Fruit fly (Drosophila melanogaster) whole organism, embryonic: ENCODE data around the gene CG1231.

Experiments
- Abd-B ChIP-seq: fragments of 200-800 bp; sonication (Bioruptor generic); optimal IDR thresholded peaks from 2 replicates; lab custom pipeline; 2018; ENCODE audit warnings: missing biosample characterization, mild to moderate bottlenecking, missing genetic modification characterization, moderate library complexity
- Bdp1 ChIP-seq: fragments of 200-800 bp; sonication (Bioruptor generic); optimal IDR thresholded peaks from 3 replicates; lab custom pipeline; 2016; ENCODE audit warnings: missing biosample characterization, missing genetic modification characterization
- CG10366 ChIP-seq: fragments of 200-800 bp; sonication (Bioruptor generic); IDR thresholded peaks from 2 replicates; pipeline ENCODE4 v1.3.6; 2022; ENCODE audit warnings: missing biosample characterization, missing genetic modification characterization
- CG14441 ChIP-seq: fragments of 200-800 bp; sonication (Bioruptor generic); IDR thresholded peaks from 2 replicates; pipeline ENCODE4 v1.3.6; 2022; ENCODE audit warnings: missing biosample characterization, missing genetic modification characterization
- CG15269 ChIP-seq: fragments of 200-800 bp; sonication (Bioruptor generic); optimal IDR thresholded peaks from 2 replicates; lab custom pipeline; 2018; ENCODE audit warnings: missing biosample characterization, mild to moderate bottlenecking, missing genetic modification characterization, moderate library complexity
- CG17361 ChIP-seq: fragments of 200-800 bp; sonication (Bioruptor generic); IDR thresholded peaks from 3 replicates; pipeline ENCODE4 v1.3.6; 2022; ENCODE audit warnings: missing biosample characterization, missing genetic modification characterization
- CG31365 ChIP-seq: fragments of 200-800 bp; sonication (Bioruptor generic); optimal IDR thresholded peaks from 2 replicates; lab custom pipeline; 2018; ENCODE audit warnings: missing biosample characterization, mild to moderate bottlenecking, missing genetic modification characterization
- CG32767 ChIP-seq: fragments of 200-800 bp; sonication (Bioruptor generic); IDR thresholded peaks from 2 replicates; pipeline ENCODE4 v1.3.6; 2022; ENCODE audit warnings: missing biosample characterization, missing genetic modification characterization
- CG3281 ChIP-seq: fragments of 200-800 bp; sonication (Bioruptor generic); optimal IDR thresholded peaks from 3 replicates; lab custom pipeline; 2017; ENCODE audit warnings: missing biosample characterization, mild to moderate bottlenecking, missing genetic modification characterization
- CG3847 ChIP-seq: fragments of 200-800 bp; sonication (Bioruptor generic); IDR thresholded peaks from 2 replicates; pipeline ENCODE4 v1.3.6; 2022; ENCODE audit warnings: missing biosample characterization, missing genetic modification characterization
- CG4707 ChIP-seq: fragments of 200-800 bp; sonication (Bioruptor generic); optimal IDR thresholded peaks from 2 replicates; lab custom pipeline; 2018; ENCODE audit warnings: missing biosample characterization, mild to moderate bottlenecking, missing genetic modification characterization, moderate library complexity
- CG4820 ChIP-seq: fragments of 200-800 bp; sonication (Bioruptor generic); optimal IDR thresholded peaks from 3 replicates; lab custom pipeline; 2016; ENCODE audit warnings: missing biosample characterization, missing genetic modification characterization
- CG8089 ChIP-seq: fragments of 200-800 bp; sonication (Bioruptor generic); optimal IDR thresholded peaks from 3 replicates; lab custom pipeline; 2016; ENCODE audit warnings: missing biosample characterization, missing genetic modification characterization
- Dbx ChIP-seq: fragments of 200-800 bp; sonication (Bioruptor generic); IDR thresholded peaks from 3 replicates; pipeline ENCODE4 v1.3.6; 2022; ENCODE audit warnings: missing biosample characterization, missing genetic modification characterization
- Dp ChIP-seq: fragments of 200-800 bp; sonication (Bioruptor generic); optimal IDR thresholded peaks from 2 replicates; lab custom pipeline; 2018; ENCODE audit warnings: missing biosample characterization, mild to moderate bottlenecking, missing genetic modification characterization, moderate library complexity
- Eip74EF ChIP-seq, 2 experiments: fragments of 200-800 bp in 1 of 2; fragments of >200 bp in 1 of 2; sonication (Bioruptor generic) in 1 of 2; optimal IDR thresholded peaks; 2 replicates each; lab custom pipeline; 2017 to 2019; ENCODE audit warnings: missing biosample characterization in 2 of 2, missing genetic modification characterization in 2 of 2, mild to moderate bottlenecking in 1 of 2, moderate library complexity in 1 of 2
- Ets65A ChIP-seq: fragments of 200-800 bp; sonication (Bioruptor generic); peaks from one replicate; lab custom pipeline; 2016; ENCODE audit warnings: missing biosample characterization, missing genetic modification characterization
- Fer2 ChIP-seq: fragments of 200-800 bp; sonication (Bioruptor generic); optimal IDR thresholded peaks from 2 replicates; lab custom pipeline; 2018; ENCODE audit warnings: missing biosample characterization, mild to moderate bottlenecking, missing genetic modification characterization, moderate library complexity
- HLH54F ChIP-seq: fragments of 200-800 bp; sonication (Bioruptor generic); optimal IDR thresholded peaks from 3 replicates; lab custom pipeline; 2016; ENCODE audit warnings: missing biosample characterization, missing genetic modification characterization
- Hsf ChIP-seq: fragments of 200-800 bp; sonication (Bioruptor generic); optimal IDR thresholded peaks from 3 replicates; lab custom pipeline; 2016; ENCODE audit warnings: missing biosample characterization, missing genetic modification characterization
- MBD-R2 ChIP-seq: fragments of 200-800 bp; sonication (Bioruptor generic); IDR thresholded peaks from 2 replicates; pipeline ENCODE4 v1.3.6; 2022; ENCODE audit warnings: missing biosample characterization, missing genetic modification characterization
- NC2α ChIP-seq: fragments of 200-800 bp; sonication (Bioruptor generic); optimal IDR thresholded peaks from 2 replicates; lab custom pipeline; 2016; ENCODE audit warnings: missing biosample characterization, missing genetic modification characterization
- NFAT ChIP-seq: fragments of 200-800 bp; sonication (Bioruptor generic); IDR thresholded peaks from 2 replicates; pipeline ENCODE4 v1.3.6; 2022; ENCODE audit warnings: missing biosample characterization, missing genetic modification characterization
- Neu2 ChIP-seq: fragments of 200-800 bp; sonication (Bioruptor generic); optimal IDR thresholded peaks from 3 replicates; lab custom pipeline; 2016; ENCODE audit warnings: missing biosample characterization, missing genetic modification characterization, borderline replicate concordance
- Six4 ChIP-seq: fragments of 200-800 bp; sonication (Bioruptor generic); optimal IDR thresholded peaks from 2 replicates; lab custom pipeline; 2016; ENCODE audit warnings: missing biosample characterization, missing genetic modification characterization
- Spps ChIP-seq: fragments of 200-800 bp; sonication (Bioruptor generic); optimal IDR thresholded peaks from 2 replicates; lab custom pipeline; 2018; ENCODE audit warnings: missing biosample characterization, mild to moderate bottlenecking, missing genetic modification characterization
- Sry-δ ChIP-seq: fragments of 200-800 bp; sonication (Bioruptor generic); optimal IDR thresholded peaks from 2 replicates; lab custom pipeline; 2016; ENCODE audit warnings: missing biosample characterization, missing genetic modification characterization
- Taf1 ChIP-seq: fragments of 200-800 bp; sonication (Bioruptor generic); IDR thresholded peaks from 2 replicates; pipeline ENCODE4 v1.3.6; 2022; ENCODE audit warnings: missing biosample characterization, missing genetic modification characterization
- Tbp ChIP-seq: fragments of >200 bp; optimal IDR thresholded peaks from 2 replicates; lab custom pipeline; 2018; ENCODE audit warnings: missing biosample characterization, missing genetic modification characterization
- bab2 ChIP-seq: fragments of 200-800 bp; sonication (Bioruptor generic); optimal IDR thresholded peaks from 2 replicates; lab custom pipeline; 2016; ENCODE audit warnings: missing biosample characterization, missing genetic modification characterization
- cg ChIP-seq: fragments of 200-800 bp; sonication (Bioruptor generic); optimal IDR thresholded peaks from 3 replicates; lab custom pipeline; 2019; ENCODE audit warnings: missing biosample characterization, mild to moderate bottlenecking, missing genetic modification characterization, moderate library complexity
- crp ChIP-seq, 2 experiments: fragments of 200-800 bp; sonication (Bioruptor generic); optimal IDR thresholded peaks; 2 replicates in 1 of 2; 3 replicates in 1 of 2; lab custom pipeline; 2017; ENCODE audit warnings: missing biosample characterization in 2 of 2, missing genetic modification characterization in 2 of 2, mild to moderate bottlenecking in 1 of 2, moderate library complexity in 1 of 2
- danr ChIP-seq: fragments of 200-800 bp; sonication (Bioruptor generic); IDR thresholded peaks from 2 replicates; pipeline ENCODE4 v1.3.6; 2022; ENCODE audit warnings: missing biosample characterization, missing genetic modification characterization
- dpn ChIP-seq, 2 experiments: fragments of 200-800 bp; sonication (Bioruptor generic); optimal IDR thresholded peaks; 3 replicates each; lab custom pipeline; 2016; ENCODE audit warnings: missing biosample characterization in 2 of 2, missing genetic modification characterization in 2 of 2
- dysf ChIP-seq: fragments of 200-800 bp; sonication (Bioruptor generic); IDR thresholded peaks from 3 replicates; pipeline ENCODE4 v1.3.6; 2022; ENCODE audit warnings: missing biosample characterization, missing genetic modification characterization
- ems ChIP-seq: fragments of 200-800 bp; sonication (Bioruptor generic); optimal IDR thresholded peaks from 3 replicates; lab custom pipeline; 2016; ENCODE audit warnings: missing biosample characterization, missing genetic modification characterization
- grn ChIP-seq: fragments of 200-800 bp; sonication (Bioruptor generic); optimal IDR thresholded peaks from 3 replicates; lab custom pipeline; 2017; ENCODE audit warnings: missing biosample characterization, missing genetic modification characterization
- ind ChIP-seq: fragments of 200-800 bp; sonication (Bioruptor generic); optimal IDR thresholded peaks from 3 replicates; lab custom pipeline; 2016; ENCODE audit warnings: missing biosample characterization, missing genetic modification characterization
- jumu ChIP-seq: fragments of 200-800 bp; sonication (Bioruptor generic); optimal IDR thresholded peaks from 3 replicates; lab custom pipeline; 2016; ENCODE audit warnings: missing biosample characterization, missing genetic modification characterization
- lab ChIP-seq: fragments of 200-800 bp; sonication (Bioruptor generic); optimal IDR thresholded peaks from 3 replicates; lab custom pipeline; 2017; ENCODE audit warnings: missing biosample characterization, missing genetic modification characterization, mild to moderate bottlenecking, moderate library complexity, missing genetic modification reagents
- repo ChIP-seq: fragments of 200-800 bp; sonication (Bioruptor generic); optimal IDR thresholded peaks from 2 replicates; lab custom pipeline; 2016; ENCODE audit warnings: missing biosample characterization, missing genetic modification characterization
- ro ChIP-seq: fragments of 200-800 bp; sonication (Bioruptor generic); IDR thresholded peaks from 2 replicates; pipeline ENCODE4 v1.3.6; 2022; ENCODE audit warnings: missing biosample characterization, missing genetic modification characterization
- schlank ChIP-seq: fragments of 200-800 bp; sonication (Bioruptor generic); optimal IDR thresholded peaks from 2 replicates; lab custom pipeline; 2018; ENCODE audit warnings: missing biosample characterization, mild to moderate bottlenecking, missing genetic modification characterization
- sima ChIP-seq: fragments of 200-800 bp; sonication (Bioruptor generic); optimal IDR thresholded peaks from 2 replicates; lab custom pipeline; 2016; ENCODE audit warnings: missing biosample characterization, missing genetic modification characterization
- slp2 ChIP-seq: fragments of 200-800 bp; sonication (Bioruptor generic); optimal IDR thresholded peaks from 2 replicates; lab custom pipeline; 2016; ENCODE audit warnings: missing biosample characterization, missing genetic modification characterization
- stc ChIP-seq: fragments of 200-800 bp; sonication (Bioruptor generic); IDR thresholded peaks from 2 replicates; pipeline ENCODE4 v1.3.6; 2022; ENCODE audit warnings: missing biosample characterization, missing genetic modification characterization
- sug ChIP-seq: fragments of 200-800 bp; optimal IDR thresholded peaks from 2 replicates; lab custom pipeline; 2019; ENCODE audit warnings: missing biosample characterization, mild to moderate bottlenecking, missing genetic modification characterization, moderate library complexity
- tx ChIP-seq: fragments of 200-800 bp; sonication (Bioruptor generic); optimal IDR thresholded peaks from 2 replicates; lab custom pipeline; 2016; ENCODE audit warnings: missing biosample characterization, missing genetic modification characterization
- zen ChIP-seq: fragments of 200-800 bp; sonication (Bioruptor generic); optimal IDR thresholded peaks from 3 replicates; lab custom pipeline; 2018; ENCODE audit warnings: missing biosample characterization, mild to moderate bottlenecking, missing genetic modification characterization, moderate library complexity

The CG1231 gene

dm6 chr3L:346656-347640, 9.3 kb upstream of the CG1231 start, which contains the start of gene mth (continued):
- peak; percentile 51 for TF ChIP-seq CG10366 (GFP tag; lab: Robert Waterston, UW)
- peak; percentile 40 for TF ChIP-seq Tbp (GFP tag; lab: Kevin White, UChicago)
- TF ChIP-seq crp (GFP tag; optimal IDR thresholded peaks at IDR 0.05; lab: Kevin White, UChicago), result peak in 1 of 2 experiments; percentile 54
- peak; percentile 29 for TF ChIP-seq Bdp1 (GFP tag; lab: Kevin White, UChicago)
- TF ChIP-seq CG32767, result no peak
- TF ChIP-seq jumu, result peak; percentile 26
- TF ChIP-seq sima (GFP tag; lab: Kevin White, UChicago), result peak; percentile 2
- TF ChIP-seq stc, result peak; percentile 27; the same call in 1 of the 2 replicates
- no peak for TF ChIP-seq danr (GFP tag; lab: Robert Waterston, UW)
- TF ChIP-seq dysf (GFP tag; lab: Robert Waterston, UW), result peak; percentile 49; the same call in 2 of the 3 replicates
- TF ChIP-seq Fer2 (tag; lab: Kevin White, UChicago), result no peak
- TF ChIP-seq Abd-B (GFP tag; lab: Kevin White, UChicago), result peak; percentile 60
- TF ChIP-seq schlank, result no peak
- peak; percentile 15 for TF ChIP-seq slp2 (GFP tag; lab: Kevin White, UChicago)
- peak; percentile 26 for TF ChIP-seq CG3281 (GFP tag; lab: Kevin White, UChicago)
- no peak; the same call in 1 of the 2 replicates for TF ChIP-seq Taf1 (GFP tag; lab: Robert Waterston, UW)
- TF ChIP-seq NC2α (GFP tag; lab: Kevin White, UChicago), result peak; percentile 33
- peak; percentile 52; the same call in 1 of the 2 replicates for TF ChIP-seq CG14441 (GFP tag; lab: Robert Waterston, UW)
- no peak for TF ChIP-seq Six4 (GFP tag; lab: Kevin White, UChicago)
- TF ChIP-seq HLH54F, result peak; percentile 32
- peak; percentile 43 for TF ChIP-seq MBD-R2 (GFP tag; lab: Robert Waterston, UW)
- TF ChIP-seq CG8089 (GFP tag; lab: Kevin White, UChicago), result peak; percentile 52
- TF ChIP-seq CG4820, result peak; percentile 36
- peak; percentile 98 for TF ChIP-seq Sry-δ (GFP tag; lab: Kevin White, UChicago)
- no peak for TF ChIP-seq CG31365 (tag; lab: Kevin White, UChicago)
- TF ChIP-seq ems, result peak; percentile 45
- no peak for TF ChIP-seq Eip74EF (GFP tag; optimal IDR thresholded peaks at IDR 0.05; lab: Kevin White, UChicago)
- TF ChIP-seq dpn (GFP tag; optimal IDR thresholded peaks at IDR 0.05; lab: Kevin White, UChicago), result peak; percentile 53 to 60
- TF ChIP-seq CG17361, result peak; percentile 62; the same call in 2 of the 3 replicates
- peak; percentile 40 for TF ChIP-seq cg (GFP tag; lab: Kevin White, UChicago)
- peak; percentile 39 for TF ChIP-seq grn (GFP tag; lab: Kevin White, UChicago)
- TF ChIP-seq Hsf (GFP tag; lab: Kevin White, UChicago), result peak; percentile 69
- TF ChIP-seq ro (GFP tag; lab: Robert Waterston, UW), result no peak
- peak; percentile 54; the same call in 1 of the 3 replicates for TF ChIP-seq Dbx (GFP tag; lab: Robert Waterston, UW)
- TF ChIP-seq Dp (GFP tag; lab: Kevin White, UChicago), result peak; percentile 33
- TF ChIP-seq ind (GFP tag; lab: Kevin White, UChicago), result peak; percentile 35
- TF ChIP-seq repo (GFP tag; lab: Kevin White, UChicago), result no peak
- peak; percentile 12 for TF ChIP-seq CG15269
- TF ChIP-seq lab (GFP tag; lab: Kevin White, UChicago), result peak; percentile 8
- peak; percentile 19 for TF ChIP-seq tx (GFP tag; lab: Kevin White, UChicago)
- peak; percentile 87 for TF ChIP-seq Neu2 (GFP tag; lab: Kevin White, UChicago)
- peak; percentile 97 for TF ChIP-seq Ets65A (GFP tag; lab: Kevin White, UChicago)
- TF ChIP-seq NFAT (GFP tag; lab: Robert Waterston, UW), result no peak
- TF ChIP-seq zen (tag; lab: Kevin White, UChicago), result peak; percentile 74
- peak; percentile 49 for TF ChIP-seq CG3847 (GFP tag; lab: Robert Waterston, UW)
- no peak for TF ChIP-seq CG4707
- TF ChIP-seq sug (tag; lab: Kevin White, UChicago), result peak; percentile 61
- TF ChIP-seq Spps, result no peak
- TF ChIP-seq bab2 (GFP tag; lab: Kevin White, UChicago), result peak; percentile 5
